Worm (Caenorhabditis elegans) whole organism, early embryonic: Measurements from ENCODE around the gene scl-19.

Experiments
- B0310.2 ChIP-seq: sonication (generic microtip); optimal IDR thresholded peaks from 2 replicates; lab custom pipeline; 2016; ENCODE audit warnings: mild to moderate bottlenecking, missing genetic modification characterization, missing compliant biosample characterization
- F13C5.2 ChIP-seq: sonication (generic microtip); optimal IDR thresholded peaks from 2 replicates; lab custom pipeline; 2017; ENCODE audit warnings: mild to moderate bottlenecking, missing genetic modification characterization, inconsistent platforms, missing compliant biosample characterization
- aly-1 ChIP-seq: sonication (generic microtip); optimal IDR thresholded peaks from 2 replicates; lab custom pipeline; 2016; ENCODE audit warnings: missing genetic modification characterization, missing compliant biosample characterization
- ama-1 ChIP-seq: fragments of 150-350 bp; optimal IDR thresholded peaks from 2 replicates; lab custom pipeline; 2014
- ceh-13 ChIP-seq: fragments of 200-800 bp; sonication (Bioruptor generic); optimal IDR thresholded peaks from 2 replicates; lab custom pipeline; 2018; ENCODE audit warnings: mild to moderate bottlenecking, missing genetic modification characterization, missing compliant biosample characterization
- ceh-36 ChIP-seq: sonication (generic microtip); optimal IDR thresholded peaks from 2 replicates; lab custom pipeline; 2016; ENCODE audit warnings: missing genetic modification characterization, inconsistent platforms, missing compliant biosample characterization
- ets-7 ChIP-seq: sonication (generic microtip); optimal IDR thresholded peaks from 2 replicates; lab custom pipeline; 2016; ENCODE audit warnings: missing genotype, missing genetic modification characterization, missing compliant biosample characterization
- flt-1 ChIP-seq: fragments of 200-800 bp; sonication (Bioruptor generic); IDR thresholded peaks from 2 replicates; pipeline ENCODE4 v1.3.6; 2022; ENCODE audit warnings: missing genetic modification characterization, missing compliant biosample characterization
- hmbx-1 ChIP-seq: sonication (generic microtip); optimal IDR thresholded peaks from 2 replicates; lab custom pipeline; 2016; ENCODE audit warnings: mild to moderate bottlenecking, missing genetic modification characterization, missing compliant biosample characterization
- hmg-4 ChIP-seq: fragments of 200-800 bp; sonication (Bioruptor generic); optimal IDR thresholded peaks from 2 replicates; lab custom pipeline; 2018; ENCODE audit warnings: mild to moderate bottlenecking, missing genetic modification characterization, missing compliant biosample characterization
- hnd-1 ChIP-seq: sonication (generic microtip); optimal IDR thresholded peaks from 2 replicates; lab custom pipeline; 2016; ENCODE audit warnings: missing genetic modification characterization, missing compliant biosample characterization
- pes-1 ChIP-seq: fragments of 200-800 bp; sonication (Bioruptor generic); IDR thresholded peaks from 2 replicates; pipeline ENCODE4 v1.3.6; 2022; ENCODE audit warnings: missing genetic modification reagents, missing genetic modification characterization, missing compliant biosample characterization
- scrt-1 ChIP-seq: fragments of 200-800 bp; sonication (Bioruptor generic); IDR thresholded peaks from 2 replicates; pipeline ENCODE4 v1.3.6; 2022; ENCODE audit warnings: missing genetic modification characterization, missing compliant biosample characterization
- sea-1 ChIP-seq: fragments of 200-800 bp; sonication (Bioruptor generic); conservative IDR thresholded peaks from 2 replicates; pipeline ENCODE4 v1.3.6; 2022; ENCODE audit warnings: missing genetic modification characterization, missing compliant biosample characterization
- tbx-11 ChIP-seq: fragments of 200-800 bp; sonication (Bioruptor generic); IDR thresholded peaks from 2 replicates; pipeline ENCODE4 v1.3.6; 2022; ENCODE audit warnings: missing genetic modification characterization, missing compliant biosample characterization
- tbx-37 ChIP-seq: fragments of 200-800 bp; sonication (Bioruptor generic); conservative IDR thresholded peaks from 2 replicates; pipeline ENCODE4 v1.3.6; 2022; ENCODE audit warnings: missing genetic modification reagents, missing genetic modification characterization, missing compliant biosample characterization
- tra-4 ChIP-seq: sonication (generic microtip); optimal IDR thresholded peaks from 2 replicates; lab custom pipeline; 2017; ENCODE audit warnings: missing genetic modification characterization, missing compliant biosample characterization

The scl-19 gene

ce11 chrV:18724810-18725209 lies 7.0 kb upstream of the scl-19 start:
- TF ChIP-seq tbx-11 (GFP tag; lab: Robert Waterston, UW) = peak; percentile 41; the same call in 1 of the 2 replicates
- 0 out of 2 replicates have a peak, but pooled peaks have one; percentile 46 for TF ChIP-seq sea-1

ce11 chrV:18725858-18726257 lies 5.9 kb upstream of the scl-19 start:
- no peak for TF ChIP-seq hmg-4 (GFP tag; lab: Kevin White, UChicago)
- TF ChIP-seq ama-1 (lab: Kevin White, UChicago) = no peak
- no peak for TF ChIP-seq ceh-13 (GFP tag; lab: Kevin White, UChicago)
- TF ChIP-seq F13C5.2 (tag; lab: Kevin White, UChicago) = no peak
- no peak for TF ChIP-seq hnd-1
- no peak for TF ChIP-seq tbx-37 (GFP tag; lab: Robert Waterston, UW)
- TF ChIP-seq flt-1 (GFP tag; lab: Robert Waterston, UW) = no peak
- no peak for TF ChIP-seq ceh-36 (tag; lab: Kevin White, UChicago)
- TF ChIP-seq sea-1 = no peak
- TF ChIP-seq tra-4 (tag; lab: Kevin White, UChicago) = no peak
- TF ChIP-seq tbx-11 (GFP tag; lab: Robert Waterston, UW) = no peak
- no peak for TF ChIP-seq aly-1 (tag; lab: Kevin White, UChicago)
- no peak for TF ChIP-seq ets-7 (tag; lab: Kevin White, UChicago)
- no peak for TF ChIP-seq scrt-1 (GFP tag; lab: Robert Waterston, UW)
- TF ChIP-seq hmbx-1 (tag; lab: Kevin White, UChicago) = no peak
- no peak for TF ChIP-seq pes-1
- no peak for TF ChIP-seq B0310.2 (tag; lab: Kevin White, UChicago)

- TF ChIP-seq ceh-13 (GFP tag; lab: Kevin White, UChicago) (no peak), tra-4 (tag; lab: Kevin White, UChicago) (no peak), F13C5.2 (tag; lab: Kevin White, UChicago) (no peak), ceh-36 (tag; lab: Kevin White, UChicago) (no peak), pes-1 (no peak), hnd-1 (no peak)
Observed at ce11 chrV:18729324-18729924, 2.4 kb upstream of the scl-19 start, which contains the start of gene asp-19. TSS of gene asp-19 (minus strand) at chrV:18729374.

ce11 chrV:18733942-18734341 lies 2.2 kb downstream of the scl-19 start:
- TF ChIP-seq ceh-36 (tag; lab: Kevin White, UChicago) (peak; percentile 88), hmbx-1 (tag; lab: Kevin White, UChicago) (no peak)

- TF ChIP-seq tra-4 (tag; lab: Kevin White, UChicago) = no peak
- no peak for TF ChIP-seq ets-7 (tag; lab: Kevin White, UChicago)
- no peak for TF ChIP-seq hmbx-1 (tag; lab: Kevin White, UChicago)
- no peak for TF ChIP-seq flt-1 (GFP tag; lab: Robert Waterston, UW)
- TF ChIP-seq ama-1 (lab: Kevin White, UChicago) = no peak
- no peak for TF ChIP-seq sea-1
- no peak for TF ChIP-seq ceh-36 (tag; lab: Kevin White, UChicago)
- no peak for TF ChIP-seq tbx-37 (GFP tag; lab: Robert Waterston, UW)
- TF ChIP-seq scrt-1 (GFP tag; lab: Robert Waterston, UW) = no peak
- no peak for TF ChIP-seq aly-1 (tag; lab: Kevin White, UChicago)
- TF ChIP-seq hmg-4 (GFP tag; lab: Kevin White, UChicago) = no peak
- TF ChIP-seq pes-1 = no peak
- no peak for TF ChIP-seq tbx-11 (GFP tag; lab: Robert Waterston, UW)
- no peak for TF ChIP-seq F13C5.2 (tag; lab: Kevin White, UChicago)
- TF ChIP-seq B0310.2 (tag; lab: Kevin White, UChicago) = no peak
- no peak for TF ChIP-seq hnd-1
- TF ChIP-seq ceh-13 (GFP tag; lab: Kevin White, UChicago) = no peak
Observed at ce11 chrV:18734381-18734780, 2.6 kb downstream of the scl-19 start, which contains the start of gene scl-20. TSS of gene scl-20 (minus strand) at chrV:18734481.

ce11 chrV:18737646-18738045 lies 5.9 kb downstream of the scl-19 start:
- TF ChIP-seq ama-1 (lab: Kevin White, UChicago) (no peak), ets-7 (tag; lab: Kevin White, UChicago) (no peak), B0310.2 (tag; lab: Kevin White, UChicago) (no peak), tra-4 (tag; lab: Kevin White, UChicago) (no peak)

ce11 chrV:18742108-18742507 lies 10.3 kb downstream of the scl-19 start, which contains the start of gene clec-250:
TSS of gene clec-250 (minus strand) at chrV:18742208.
- TF ChIP-seq tra-4 (tag; lab: Kevin White, UChicago) = no peak
- TF ChIP-seq tbx-11 (GFP tag; lab: Robert Waterston, UW) = no peak
- TF ChIP-seq F13C5.2 (tag; lab: Kevin White, UChicago) = no peak
- no peak for TF ChIP-seq aly-1 (tag; lab: Kevin White, UChicago)
- no peak for TF ChIP-seq ceh-13 (GFP tag; lab: Kevin White, UChicago)
- no peak for TF ChIP-seq flt-1 (GFP tag; lab: Robert Waterston, UW)
- no peak for TF ChIP-seq sea-1
- TF ChIP-seq hmbx-1 (tag; lab: Kevin White, UChicago) = no peak
- TF ChIP-seq pes-1 = no peak
- TF ChIP-seq tbx-37 (GFP tag; lab: Robert Waterston, UW) = no peak
- no peak for TF ChIP-seq scrt-1 (GFP tag; lab: Robert Waterston, UW)
- no peak for TF ChIP-seq ets-7 (tag; lab: Kevin White, UChicago)
- no peak for TF ChIP-seq hnd-1
- TF ChIP-seq hmg-4 (GFP tag; lab: Kevin White, UChicago) = no peak
